Worm (Caenorhabditis elegans) whole organism, late embryonic: Measurements from ENCODE around the gene F28C10.3.

ENCODE experiments used
- C08G9.2 ChIP-seq: sonication (generic microtip); optimal IDR thresholded peaks from 2 replicates; lab custom pipeline; 2016; ENCODE audit warnings: mild to moderate bottlenecking, missing genetic modification characterization, moderate library complexity, missing compliant biosample characterization
- C38D4.7 ChIP-seq: fragments of 200-800 bp; sonication (Bioruptor generic); optimal IDR thresholded peaks from 2 replicates; lab custom pipeline; 2018; ENCODE audit warnings: mild to moderate bottlenecking, missing genetic modification characterization, moderate library complexity, missing compliant biosample characterization
- ceh-18 ChIP-seq: sonication (generic microtip); optimal IDR thresholded peaks from 2 replicates; lab custom pipeline; 2016; ENCODE audit warnings: missing genetic modification characterization, missing compliant biosample characterization
- ceh-31 ChIP-seq: sonication (generic microtip); optimal IDR thresholded peaks from 2 replicates; lab custom pipeline; 2016; ENCODE audit warnings: missing genetic modification characterization, missing compliant biosample characterization
- ceh-6 ChIP-seq: fragments of 200-800 bp; sonication (Bioruptor generic); optimal IDR thresholded peaks from 2 replicates; lab custom pipeline; 2018; ENCODE audit warnings: mild to moderate bottlenecking, missing genetic modification characterization, missing compliant biosample characterization
- ceh-9 ChIP-seq: sonication (generic microtip); optimal IDR thresholded peaks from 2 replicates; lab custom pipeline; 2016; ENCODE audit warnings: mild to moderate bottlenecking, missing genetic modification characterization, inconsistent platforms, missing compliant biosample characterization
- elt-4 ChIP-seq: sonication (generic microtip); optimal IDR thresholded peaks from 2 replicates; lab custom pipeline; 2016; ENCODE audit warnings: missing genetic modification characterization, missing compliant biosample characterization
- eyg-1 ChIP-seq: sonication (generic microtip); optimal IDR thresholded peaks from 2 replicates; lab custom pipeline; 2016; ENCODE audit warnings: missing genotype, missing genetic modification characterization, missing compliant biosample characterization
- fax-1 ChIP-seq: sonication (generic microtip); optimal IDR thresholded peaks from 2 replicates; lab custom pipeline; 2016; ENCODE audit warnings: missing genotype, missing genetic modification characterization, missing compliant biosample characterization
- hlh-30 ChIP-seq: sonication (generic microtip); optimal IDR thresholded peaks from 2 replicates; lab custom pipeline; 2017; ENCODE audit warnings: antibody characterized with exemption, missing genetic modification characterization, missing compliant biosample characterization; ENCODE audit not compliant: insufficient read depth
- mec-3 ChIP-seq: sonication (generic microtip); optimal IDR thresholded peaks from 2 replicates; lab custom pipeline; 2016; ENCODE audit warnings: borderline replicate concordance, missing genetic modification characterization, missing compliant biosample characterization
- nfya-1 ChIP-seq: sonication (generic microtip); optimal IDR thresholded peaks from 2 replicates; lab custom pipeline; 2017; ENCODE audit warnings: missing genetic modification characterization, mild to moderate bottlenecking, missing compliant biosample characterization, antibody characterized with exemption, moderate library complexity
- nhr-232 ChIP-seq: sonication (generic microtip); optimal IDR thresholded peaks from 2 replicates; lab custom pipeline; 2016; ENCODE audit warnings: missing genetic modification characterization, missing compliant biosample characterization
- npax-4 ChIP-seq: sonication (generic microtip); optimal IDR thresholded peaks from 2 replicates; lab custom pipeline; 2016; ENCODE audit warnings: missing genetic modification characterization, missing compliant biosample characterization
- pha-2 ChIP-seq: sonication (generic microtip); optimal IDR thresholded peaks from 2 replicates; lab custom pipeline; 2017; ENCODE audit warnings: mild to moderate bottlenecking, missing genetic modification characterization, missing compliant biosample characterization
- pha-4 ChIP-seq: fragments of 150-350 bp; optimal IDR thresholded peaks from 2 replicates; lab custom pipeline; 2018; ENCODE audit warnings: missing biosample characterization, missing genetic modification reagents, missing genetic modification characterization
- ref-2 ChIP-seq: sonication (generic microtip); optimal IDR thresholded peaks from 2 replicates; lab custom pipeline; 2016; ENCODE audit warnings: missing genetic modification characterization, missing compliant biosample characterization
- syd-9 ChIP-seq: sonication (generic microtip); optimal IDR thresholded peaks from 2 replicates; lab custom pipeline; 2016; ENCODE audit warnings: mild to moderate bottlenecking, missing genetic modification characterization, moderate library complexity, missing compliant biosample characterization
- ttx-3 ChIP-seq: sonication (generic microtip); optimal IDR thresholded peaks from 2 replicates; lab custom pipeline; 2016; ENCODE audit warnings: missing genetic modification reagents, missing genetic modification characterization, missing compliant biosample characterization
- unc-42 ChIP-seq: sonication (generic microtip); optimal IDR thresholded peaks from 2 replicates; lab custom pipeline; 2016; ENCODE audit warnings: missing genotype, missing genetic modification characterization, missing compliant biosample characterization
- zip-5 ChIP-seq: sonication (generic microtip); optimal IDR thresholded peaks from 2 replicates; lab custom pipeline; 2016; ENCODE audit warnings: missing genetic modification characterization, missing compliant biosample characterization

The F28C10.3 gene

ce11 chrX:489635-490105 lies 46.0 kb downstream of the F28C10.3 start, which contains the start of gene egl-17 (continued):
- TF ChIP-seq mec-3 (tag; lab: Kevin White, UChicago) (peak; percentile 89), eyg-1 (tag; lab: Kevin White, UChicago) (peak; percentile 90), syd-9 (tag; lab: Kevin White, UChicago) (peak; percentile 91), nfya-1 (peak; percentile 72), nhr-232 (tag; lab: Kevin White, UChicago) (peak; percentile 86), zip-5 (peak; percentile 64), elt-4 (tag; lab: Kevin White, UChicago) (peak; percentile 92), fax-1 (peak; percentile 89), hlh-30 (peak; percentile 91), unc-42 (peak; percentile 64), ceh-6 (GFP tag; lab: Kevin White, UChicago) (peak; percentile 94), ceh-18 (tag; lab: Kevin White, UChicago) (peak; percentile 87), npax-4 (peak; percentile 87), ref-2 (peak; percentile 94), ceh-31 (peak; percentile 83), pha-4 (tag; lab: Kevin White, UChicago) (no peak), C08G9.2 (tag; lab: Kevin White, UChicago) (peak; percentile 91)

- TF ChIP-seq nfya-1, result no peak
- TF ChIP-seq ceh-31, result no peak
- TF ChIP-seq pha-2 (tag; lab: Kevin White, UChicago), result no peak
- TF ChIP-seq ttx-3 (tag; lab: Kevin White, UChicago), result no peak
- no peak for TF ChIP-seq C38D4.7 (GFP tag; lab: Kevin White, UChicago)
- no peak for TF ChIP-seq ref-2
- TF ChIP-seq npax-4, result no peak
- TF ChIP-seq ceh-9 (tag; lab: Kevin White, UChicago), result no peak
Observed at ce11 chrX:487669-488068, 48.0 kb downstream of the F28C10.3 start.
